Fruit fly (Drosophila melanogaster) whole organism, embryonic: ENCODE measurements around the gene att-ORFB.

ENCODE experiments used
- ATbp ChIP-seq: fragments of 200-800 bp; sonication (Bioruptor generic); optimal IDR thresholded peaks from 2 replicates; lab custom pipeline; 2017; ENCODE audit warnings: missing biosample characterization, mild to moderate bottlenecking, missing genetic modification characterization, missing genetic modification reagents
- Bteb2 ChIP-seq: fragments of 200-800 bp; sonication (Bioruptor generic); optimal IDR thresholded peaks from 2 replicates; lab custom pipeline; 2016; ENCODE audit warnings: missing biosample characterization, missing genetic modification characterization
- CG10209 ChIP-seq: fragments of 200-800 bp; sonication (Bioruptor generic); optimal IDR thresholded peaks from 3 replicates; lab custom pipeline; 2017; ENCODE audit warnings: missing biosample characterization, mild to moderate bottlenecking, missing genetic modification characterization, missing genetic modification reagents
- CG10274 ChIP-seq: fragments of 200-800 bp; sonication (Bioruptor generic); optimal IDR thresholded peaks from 3 replicates; lab custom pipeline; 2017; ENCODE audit warnings: missing biosample characterization, mild to moderate bottlenecking, missing genetic modification characterization
- CG11398 ChIP-seq: fragments of 200-800 bp; sonication (Bioruptor generic); optimal IDR thresholded peaks from 2 replicates; lab custom pipeline; 2016; ENCODE audit warnings: missing biosample characterization, missing genetic modification characterization
- CG11504 ChIP-seq: fragments of 200-800 bp; sonication (Bioruptor generic); optimal IDR thresholded peaks from 3 replicates; lab custom pipeline; 2019; ENCODE audit warnings: missing biosample characterization, mild to moderate bottlenecking, missing genetic modification characterization, moderate library complexity
- CG11560 ChIP-seq: fragments of 200-800 bp; sonication (Bioruptor generic); IDR thresholded peaks from 3 replicates; pipeline ENCODE4 v1.3.6; 2022; ENCODE audit warnings: missing biosample characterization, missing genetic modification characterization
- CG12219 ChIP-seq: fragments of 200-800 bp; sonication (Bioruptor generic); optimal IDR thresholded peaks from 3 replicates; lab custom pipeline; 2018; ENCODE audit warnings: missing biosample characterization, mild to moderate bottlenecking, missing genetic modification characterization
- CG12942 ChIP-seq: fragments of 200-800 bp; sonication (Bioruptor generic); optimal IDR thresholded peaks from 3 replicates; lab custom pipeline; 2016; ENCODE audit warnings: missing biosample characterization, missing genetic modification characterization
- CG13296 ChIP-seq: fragments of 200-800 bp; sonication (Bioruptor generic); optimal IDR thresholded peaks from 3 replicates; lab custom pipeline; 2018; ENCODE audit warnings: missing biosample characterization, mild to moderate bottlenecking, missing genetic modification characterization
- CG13775 ChIP-seq: fragments of 200-800 bp; sonication (Bioruptor generic); optimal IDR thresholded peaks from 3 replicates; lab custom pipeline; 2017; ENCODE audit warnings: missing biosample characterization, mild to moderate bottlenecking, missing genetic modification characterization
- CG14014 ChIP-seq: fragments of 200-800 bp; sonication (Bioruptor generic); IDR thresholded peaks from 2 replicates; pipeline ENCODE4 v1.3.6; 2022; ENCODE audit warnings: missing biosample characterization, missing genetic modification characterization
- CG14667 ChIP-seq: fragments of 200-800 bp; sonication (Bioruptor generic); IDR thresholded peaks from 2 replicates; pipeline ENCODE4 v1.3.6; 2022; ENCODE audit warnings: missing biosample characterization, missing genetic modification characterization
- CG15514 ChIP-seq: fragments of 200-800 bp; sonication (Bioruptor generic); optimal IDR thresholded peaks from 3 replicates; lab custom pipeline; 2017; ENCODE audit warnings: missing biosample characterization, missing genetic modification characterization, mild to moderate bottlenecking, moderate library complexity, missing genetic modification reagents
- CG16813 ChIP-seq: fragments of 200-800 bp; sonication (Bioruptor generic); IDR thresholded peaks from 3 replicates; pipeline ENCODE4 v1.3.6; 2022; ENCODE audit warnings: missing biosample characterization, missing genetic modification characterization; ENCODE audit not compliant: partially characterized antibody
- CG17359 ChIP-seq: fragments of 200-800 bp; sonication (Bioruptor generic); optimal IDR thresholded peaks from 3 replicates; lab custom pipeline; 2018; ENCODE audit warnings: missing biosample characterization, mild to moderate bottlenecking, missing genetic modification characterization, moderate library complexity
- CG2199 ChIP-seq: fragments of 200-800 bp; sonication (Bioruptor generic); IDR thresholded peaks from 3 replicates; pipeline ENCODE4 v1.3.6; 2022; ENCODE audit warnings: missing biosample characterization, missing genetic modification characterization
- CG30431 ChIP-seq: fragments of 200-800 bp; sonication (Bioruptor generic); optimal IDR thresholded peaks from 2 replicates; lab custom pipeline; 2017; ENCODE audit warnings: missing biosample characterization, missing genetic modification characterization
- CG3065 ChIP-seq: fragments of 200-800 bp; sonication (Bioruptor generic); optimal IDR thresholded peaks from 2 replicates; lab custom pipeline; 2016; ENCODE audit warnings: missing biosample characterization, missing genetic modification characterization
- CG31441 ChIP-seq: fragments of 200-800 bp; sonication (Bioruptor generic); IDR thresholded peaks from 2 replicates; pipeline ENCODE4 v1.3.6; 2022; ENCODE audit warnings: missing biosample characterization, missing genetic modification characterization
- CG32772 ChIP-seq: fragments of 200-800 bp; sonication (Bioruptor generic); IDR thresholded peaks from 2 replicates; pipeline ENCODE4 v1.3.6; 2022; ENCODE audit warnings: missing biosample characterization, missing genetic modification characterization
- CG6765 ChIP-seq: fragments of 200-800 bp; sonication (Bioruptor generic); optimal IDR thresholded peaks from 3 replicates; lab custom pipeline; 2017; ENCODE audit warnings: missing biosample characterization, mild to moderate bottlenecking, missing genetic modification characterization
- CG7963 ChIP-seq: fragments of 200-800 bp; sonication (Bioruptor generic); IDR thresholded peaks from 3 replicates; pipeline ENCODE4 v1.3.6; 2022; ENCODE audit warnings: missing biosample characterization, missing genetic modification characterization; ENCODE audit not compliant: partially characterized antibody
- CG9797 ChIP-seq: fragments of 200-800 bp; sonication (Bioruptor generic); optimal IDR thresholded peaks from 3 replicates; lab custom pipeline; 2018; ENCODE audit warnings: missing biosample characterization, mild to moderate bottlenecking, missing genetic modification characterization
- CTCF ChIP-seq: fragments of 200-800 bp; sonication (Bioruptor generic); optimal IDR thresholded peaks from 2 replicates; lab custom pipeline; 2017; ENCODE audit warnings: missing biosample characterization, mild to moderate bottlenecking, missing genetic modification characterization, moderate library complexity
- Chrac-16 ChIP-seq: fragments of 200-800 bp; sonication (Bioruptor generic); optimal IDR thresholded peaks from 3 replicates; lab custom pipeline; 2016; ENCODE audit warnings: missing biosample characterization, missing genetic modification characterization
- E2f1 ChIP-seq: fragments of 200-800 bp; sonication (Bioruptor generic); IDR thresholded peaks from 2 replicates; pipeline ENCODE4 v1.3.6; 2022; ENCODE audit warnings: missing biosample characterization, missing genetic modification characterization
- Elba2 ChIP-seq: fragments of 200-800 bp; sonication (Bioruptor generic); optimal IDR thresholded peaks from 3 replicates; lab custom pipeline; 2016; ENCODE audit warnings: missing biosample characterization, missing genetic modification characterization
- HmgD ChIP-seq: fragments of 200-800 bp; sonication (Bioruptor generic); optimal IDR thresholded peaks from 3 replicates; lab custom pipeline; 2016; ENCODE audit warnings: missing biosample characterization, missing genetic modification characterization
- Mad ChIP-seq: fragments of 200-800 bp; sonication (Bioruptor generic); optimal IDR thresholded peaks from 2 replicates; lab custom pipeline; 2016; ENCODE audit warnings: missing biosample characterization, missing genetic modification characterization
- Max ChIP-seq: fragments of 200-800 bp; sonication (Bioruptor generic); optimal IDR thresholded peaks from 2 replicates; lab custom pipeline; 2016; ENCODE audit warnings: missing biosample characterization, mild to moderate bottlenecking, missing genetic modification characterization
- Mes4 ChIP-seq: fragments of 200-800 bp; sonication (Bioruptor generic); optimal IDR thresholded peaks from 2 replicates; lab custom pipeline; 2016; ENCODE audit warnings: missing biosample characterization, missing genetic modification characterization
- Poxn ChIP-seq: fragments of 200-800 bp; sonication (Bioruptor generic); IDR thresholded peaks from 2 replicates; pipeline ENCODE4 v1.3.6; 2022; ENCODE audit warnings: missing biosample characterization, missing genetic modification characterization
- Scr ChIP-seq: fragments of 200-800 bp; sonication (Bioruptor generic); IDR thresholded peaks from 2 replicates; pipeline ENCODE4 v1.3.6; 2022; ENCODE audit warnings: missing biosample characterization, missing genetic modification characterization; ENCODE audit not compliant: partially characterized antibody
- Six4 ChIP-seq: fragments of 200-800 bp; sonication (Bioruptor generic); optimal IDR thresholded peaks from 2 replicates; lab custom pipeline; 2016; ENCODE audit warnings: missing biosample characterization, missing genetic modification characterization
- Trl ChIP-seq, 3 experiments: fragments of >200 bp in 2 of 3; fragments of 200-800 bp in 1 of 3; sonication (Bioruptor generic) in 1 of 3; optimal IDR thresholded peaks; 2 replicates in 1 of 3; 3 replicates in 2 of 3; lab custom pipeline; 2016 to 2017; ENCODE audit warnings: missing biosample characterization in 1 of 3, missing genetic modification characterization in 1 of 3
- ash1 ChIP-seq: fragments of 200-800 bp; sonication (Bioruptor generic); optimal IDR thresholded peaks from 2 replicates; lab custom pipeline; 2018; ENCODE audit warnings: missing biosample characterization, mild to moderate bottlenecking, missing genetic modification characterization
- btn ChIP-seq: fragments of 200-800 bp; sonication (Bioruptor generic); optimal IDR thresholded peaks from 2 replicates; lab custom pipeline; 2016; ENCODE audit warnings: missing biosample characterization, missing genetic modification characterization
- cg ChIP-seq: fragments of 200-800 bp; sonication (Bioruptor generic); optimal IDR thresholded peaks from 3 replicates; lab custom pipeline; 2019; ENCODE audit warnings: missing biosample characterization, mild to moderate bottlenecking, missing genetic modification characterization, moderate library complexity
- chinmo ChIP-seq: fragments of 200-800 bp; sonication (Bioruptor generic); IDR thresholded peaks from 4 replicates; pipeline ENCODE4 v1.3.6; 2022; ENCODE audit warnings: missing biosample characterization, missing genetic modification characterization; ENCODE audit not compliant: partially characterized antibody
- eve ChIP-seq, 2 experiments: fragments of >200 bp; optimal IDR thresholded peaks; 2 replicates each; lab custom pipeline; 2017; ENCODE audit warnings: missing biosample characterization in 2 of 2, missing genetic modification characterization in 2 of 2
- gsb-n ChIP-seq: fragments of 200-800 bp; sonication (Bioruptor generic); optimal IDR thresholded peaks from 3 replicates; lab custom pipeline; 2018; ENCODE audit warnings: missing biosample characterization, mild to moderate bottlenecking, missing genetic modification characterization
- jing ChIP-seq: fragments of 200-800 bp; sonication (Bioruptor generic); optimal IDR thresholded peaks from 2 replicates; lab custom pipeline; 2018; ENCODE audit warnings: missing biosample characterization, mild to moderate bottlenecking, missing genetic modification characterization
- nerfin-2 ChIP-seq: fragments of 200-800 bp; sonication (Bioruptor generic); IDR thresholded peaks from 2 replicates; pipeline ENCODE4 v1.3.6; 2022; ENCODE audit warnings: missing biosample characterization, missing genetic modification characterization; ENCODE audit not compliant: partially characterized antibody
- prd ChIP-seq, 3 experiments: fragments of >200 bp in 2 of 3; fragments of 200-800 bp in 1 of 3; sonication (Bioruptor generic) in 1 of 3; optimal IDR thresholded peaks in 2 of 3; IDR thresholded peaks in 1 of 3; 2 replicates in 2 of 3; 3 replicates in 1 of 3; pipeline versions ENCODE4 v1.3.6 to Lab custom; 2017 to 2022; ENCODE audit warnings: missing biosample characterization in 1 of 3, missing genetic modification characterization in 1 of 3
- sim ChIP-seq: fragments of 200-800 bp; sonication (Bioruptor generic); IDR thresholded peaks from 2 replicates; pipeline ENCODE4 v1.3.6; 2022; ENCODE audit warnings: missing biosample characterization, missing genetic modification characterization
- tin ChIP-seq: fragments of 200-800 bp; sonication (Bioruptor generic); optimal IDR thresholded peaks from 3 replicates; lab custom pipeline; 2016; ENCODE audit warnings: missing biosample characterization, missing genetic modification characterization
- unc-4 ChIP-seq: fragments of 200-800 bp; sonication (Bioruptor generic); IDR thresholded peaks from 2 replicates; pipeline ENCODE4 v1.3.6; 2022; ENCODE audit warnings: missing biosample characterization, missing genetic modification characterization; ENCODE audit not compliant: partially characterized antibody
- usp ChIP-seq: fragments of >200 bp; optimal IDR thresholded peaks from 2 replicates; lab custom pipeline; 2017; ENCODE audit warnings: missing biosample characterization, missing genetic modification characterization

att-ORFB gene

dm6 chr3R:20588480-20588785 lies 34.2 kb upstream of the att-ORFB start, which contains the start of gene Srp72 (continued):
- TF ChIP-seq CG2199 (GFP tag; lab: Robert Waterston, UW) (no peak), CG11398 (GFP tag; lab: Kevin White, UChicago) (no peak), CG16813 (GFP tag; lab: Robert Waterston, UW) (no peak), Chrac-16 (GFP tag; lab: Kevin White, UChicago) (peak; percentile 8), CG14014 (GFP tag; lab: Robert Waterston, UW) (peak; percentile 47; the same call in 1 of the 2 replicates), CG12942 (GFP tag; lab: Kevin White, UChicago) (peak; percentile 35), ATbp (no peak), CG31441 (0 out of 2 replicates have a peak, but pooled peaks have one; percentile 21), Elba2 (GFP tag; lab: Kevin White, UChicago) (no peak), CG9797 (peak; percentile 59), Mad (no peak), cg (GFP tag; lab: Kevin White, UChicago) (no peak), HmgD (GFP tag; lab: Kevin White, UChicago) (no peak), CG14667 (GFP tag; lab: Robert Waterston, UW) (no peak), CG10209 (no peak), CG13296 (GFP tag; lab: Kevin White, UChicago) (peak; percentile 22), prd (optimal IDR thresholded peaks at IDR 0.05; lab: Kevin White, UChicago) (no peak), prd (GFP tag; IDR thresholded peaks at IDR 0.05; lab: Robert Waterston, UW) (peak; percentile 59), unc-4 (GFP tag; lab: Robert Waterston, UW) (no peak), Mes4 (GFP tag; lab: Kevin White, UChicago) (no peak), CTCF (no peak), eve (GFP tag; optimal IDR thresholded peaks at IDR 0.05; lab: Kevin White, UChicago) (no peak), tin (GFP tag; lab: Kevin White, UChicago) (peak; percentile 41), CG17359 (tag; lab: Kevin White, UChicago) (peak; percentile 60), sim (GFP tag; lab: Robert Waterston, UW) (no peak), Bteb2 (GFP tag; lab: Kevin White, UChicago) (no peak), usp (GFP tag; lab: Kevin White, UChicago) (no peak), ash1 (GFP tag; lab: Kevin White, UChicago) (no peak), Max (GFP tag; lab: Kevin White, UChicago) (peak; percentile 50), chinmo (no peak), Six4 (GFP tag; lab: Kevin White, UChicago) (peak; percentile 20), E2f1 (GFP tag; lab: Robert Waterston, UW) (no peak), CG3065 (GFP tag; lab: Kevin White, UChicago) (no peak), CG15514 (GFP tag; lab: Kevin White, UChicago) (peak; percentile 52)

- TF ChIP-seq gsb-n (tag; lab: Kevin White, UChicago) (peak; percentile 71), Scr (GFP tag; lab: Robert Waterston, UW) (no peak), CG13296 (GFP tag; lab: Kevin White, UChicago) (peak; percentile 78), btn (GFP tag; lab: Kevin White, UChicago) (peak; percentile 56), CG13775 (GFP tag; lab: Kevin White, UChicago) (peak; percentile 75), CG11504 (tag; lab: Kevin White, UChicago) (peak; percentile 91), CG11560 (tag; lab: Robert Waterston, UW) (0 out of 3 replicates have a peak, but pooled peaks have one; percentile 14), jing (GFP tag; lab: Kevin White, UChicago) (peak; percentile 65), CG30431 (GFP tag; lab: Kevin White, UChicago) (peak; percentile 64), Poxn (no peak), CG7963 (GFP tag; lab: Robert Waterston, UW) (peak; percentile 21; the same call in 1 of the 3 replicates), CG32772 (GFP tag; lab: Robert Waterston, UW) (peak; percentile 68), CG12219 (GFP tag; lab: Kevin White, UChicago) (peak; percentile 73), CG6765 (GFP tag; lab: Kevin White, UChicago) (no peak), Trl (optimal IDR thresholded peaks at IDR 0.05; lab: Kevin White, UChicago) (no peak), Trl (GFP tag; optimal IDR thresholded peaks at IDR 0.05; lab: Kevin White, UChicago) (peak; percentile 43), CG10274 (GFP tag; lab: Kevin White, UChicago) (peak; percentile 33), nerfin-2 (GFP tag; lab: Robert Waterston, UW) (no peak)
These were observed 33.7 kb upstream of the att-ORFB start, which contains the start of gene Septin2 for dm6 chr3R:20587630-20588479. Gene Septin2, minus strand, starts transcription at chr3R:20588356.
